Fruit fly (Drosophila melanogaster) whole organism, embryonic: ENCODE results near the gene mRpL14.

Experiments
- Ada2b ChIP-seq: fragments of 200-800 bp; sonication (Bioruptor generic); IDR thresholded peaks from 2 replicates; pipeline ENCODE4 v1.3.6; 2022; ENCODE audit warnings: missing biosample characterization, missing genetic modification characterization
- Atf6 ChIP-seq: fragments of 200-800 bp; sonication (Bioruptor generic); IDR thresholded peaks from 2 replicates; pipeline ENCODE4 v1.3.6; 2022; ENCODE audit warnings: missing biosample characterization, missing genetic modification characterization
- Blimp-1 ChIP-seq: fragments of 200-800 bp; sonication (Bioruptor generic); optimal IDR thresholded peaks from 3 replicates; lab custom pipeline; 2018; ENCODE audit warnings: missing biosample characterization, missing genetic modification characterization, mild to moderate bottlenecking, moderate library complexity, missing genetic modification reagents
- Bteb2 ChIP-seq: fragments of 200-800 bp; sonication (Bioruptor generic); optimal IDR thresholded peaks from 2 replicates; lab custom pipeline; 2016; ENCODE audit warnings: missing biosample characterization, missing genetic modification characterization
- CG10274 ChIP-seq: fragments of 200-800 bp; sonication (Bioruptor generic); optimal IDR thresholded peaks from 3 replicates; lab custom pipeline; 2017; ENCODE audit warnings: missing biosample characterization, mild to moderate bottlenecking, missing genetic modification characterization
- CG11247 ChIP-seq: fragments of 200-800 bp; sonication (Bioruptor generic); IDR thresholded peaks from 2 replicates; pipeline ENCODE4 v1.3.6; 2022; ENCODE audit warnings: missing biosample characterization, missing genetic modification characterization
- CG11560 ChIP-seq: fragments of 200-800 bp; sonication (Bioruptor generic); IDR thresholded peaks from 3 replicates; pipeline ENCODE4 v1.3.6; 2022; ENCODE audit warnings: missing biosample characterization, missing genetic modification characterization
- CG13624 ChIP-seq: fragments of 200-800 bp; sonication (Bioruptor generic); optimal IDR thresholded peaks from 2 replicates; lab custom pipeline; 2016; ENCODE audit warnings: missing biosample characterization, missing genetic modification characterization
- CG14965 ChIP-seq: fragments of 200-800 bp; sonication (Bioruptor generic); optimal IDR thresholded peaks from 2 replicates; lab custom pipeline; 2016; ENCODE audit warnings: missing biosample characterization, missing genetic modification characterization, borderline replicate concordance
- CG17385 ChIP-seq: fragments of 200-800 bp; sonication (Bioruptor generic); optimal IDR thresholded peaks from 3 replicates; lab custom pipeline; 2018; ENCODE audit warnings: missing biosample characterization, mild to moderate bottlenecking, missing genetic modification characterization
- CG31365 ChIP-seq: fragments of 200-800 bp; sonication (Bioruptor generic); optimal IDR thresholded peaks from 2 replicates; lab custom pipeline; 2018; ENCODE audit warnings: missing biosample characterization, mild to moderate bottlenecking, missing genetic modification characterization
- CG3163 ChIP-seq: fragments of 200-800 bp; sonication (Bioruptor generic); optimal IDR thresholded peaks from 3 replicates; lab custom pipeline; 2016; ENCODE audit warnings: missing biosample characterization, missing genetic modification characterization
- CG32767 ChIP-seq: fragments of 200-800 bp; sonication (Bioruptor generic); IDR thresholded peaks from 2 replicates; pipeline ENCODE4 v1.3.6; 2022; ENCODE audit warnings: missing biosample characterization, missing genetic modification characterization
- CG33557 ChIP-seq: fragments of 200-800 bp; sonication (Bioruptor generic); optimal IDR thresholded peaks from 2 replicates; lab custom pipeline; 2019; ENCODE audit warnings: missing biosample characterization, mild to moderate bottlenecking, missing genetic modification characterization, moderate library complexity
- CG3726 ChIP-seq: fragments of 200-800 bp; sonication (Bioruptor generic); IDR thresholded peaks from 3 replicates; pipeline ENCODE4, ENCODE4 v1.3.6; 2022; ENCODE audit warnings: missing biosample characterization, missing genetic modification characterization
- CG7963 ChIP-seq: fragments of 200-800 bp; sonication (Bioruptor generic); IDR thresholded peaks from 3 replicates; pipeline ENCODE4 v1.3.6; 2022; ENCODE audit warnings: missing biosample characterization, missing genetic modification characterization; ENCODE audit not compliant: partially characterized antibody
- CG7987 ChIP-seq: fragments of 200-800 bp; sonication (Bioruptor generic); optimal IDR thresholded peaks from 2 replicates; lab custom pipeline; 2018; ENCODE audit warnings: missing biosample characterization, mild to moderate bottlenecking, missing genetic modification characterization, moderate library complexity
- CG8089 ChIP-seq: fragments of 200-800 bp; sonication (Bioruptor generic); optimal IDR thresholded peaks from 3 replicates; lab custom pipeline; 2016; ENCODE audit warnings: missing biosample characterization, missing genetic modification characterization
- CG8281 ChIP-seq: fragments of 200-800 bp; sonication (Bioruptor generic); optimal IDR thresholded peaks from 2 replicates; lab custom pipeline; 2018; ENCODE audit warnings: missing biosample characterization, mild to moderate bottlenecking, missing genetic modification characterization, moderate library complexity
- CG9215 ChIP-seq: fragments of 200-800 bp; sonication (Bioruptor generic); IDR thresholded peaks from 2 replicates; pipeline ENCODE4 v1.3.6; 2022; ENCODE audit warnings: missing biosample characterization, missing genetic modification characterization
- D ChIP-seq, 2 experiments: fragments of 200-800 bp in 1 of 2; fragments of >200 bp in 1 of 2; sonication (Bioruptor generic) in 1 of 2; optimal IDR thresholded peaks; 2 replicates in 1 of 2; 3 replicates in 1 of 2; lab custom pipeline; 2017; ENCODE audit warnings: mild to moderate bottlenecking in 1 of 2, missing biosample characterization in 1 of 2, missing genetic modification characterization in 1 of 2, missing genetic modification reagents in 1 of 2
- E2f2 ChIP-seq: fragments of 200-800 bp; sonication (Bioruptor generic); IDR thresholded peaks from 2 replicates; pipeline ENCODE4 v1.3.6; 2022; ENCODE audit warnings: missing biosample characterization, missing genetic modification characterization
- Eip74EF ChIP-seq, 2 experiments: fragments of 200-800 bp in 1 of 2; fragments of >200 bp in 1 of 2; sonication (Bioruptor generic) in 1 of 2; optimal IDR thresholded peaks; 2 replicates each; lab custom pipeline; 2017 to 2019; ENCODE audit warnings: missing biosample characterization in 2 of 2, missing genetic modification characterization in 2 of 2, mild to moderate bottlenecking in 1 of 2, moderate library complexity in 1 of 2
- GATAe ChIP-seq: fragments of 200-800 bp; sonication (Bioruptor generic); conservative IDR thresholded peaks from 2 replicates; pipeline ENCODE4 v1.3.6; 2022; ENCODE audit warnings: missing biosample characterization, missing genetic modification characterization
- HLH3B ChIP-seq: fragments of 200-800 bp; sonication (Bioruptor generic); IDR thresholded peaks from 2 replicates; pipeline ENCODE4 v1.3.6; 2022; ENCODE audit warnings: missing biosample characterization, missing genetic modification characterization
- Hey ChIP-seq: fragments of 200-800 bp; sonication (Bioruptor generic); optimal IDR thresholded peaks from 3 replicates; lab custom pipeline; 2018; ENCODE audit warnings: missing biosample characterization, mild to moderate bottlenecking, missing genetic modification characterization
- Nf-YA ChIP-seq: fragments of 200-800 bp; sonication (Bioruptor generic); IDR thresholded peaks from 2 replicates; pipeline ENCODE4 v1.3.6; 2022; ENCODE audit warnings: missing biosample characterization, missing genetic modification characterization
- Nf-YC ChIP-seq: fragments of 200-800 bp; optimal IDR thresholded peaks from 3 replicates; lab custom pipeline; 2019; ENCODE audit warnings: missing biosample characterization, mild to moderate bottlenecking, missing genetic modification characterization, moderate library complexity
- Pdp1 ChIP-seq, 2 experiments: fragments of 200-800 bp; sonication (Bioruptor generic); optimal IDR thresholded peaks; 3 replicates each; lab custom pipeline; 2016; ENCODE audit warnings: missing biosample characterization in 2 of 2, missing genetic modification characterization in 2 of 2, mild to moderate bottlenecking in 1 of 2, moderate library complexity in 1 of 2
- Scr ChIP-seq: fragments of 200-800 bp; sonication (Bioruptor generic); IDR thresholded peaks from 2 replicates; pipeline ENCODE4 v1.3.6; 2022; ENCODE audit warnings: missing biosample characterization, missing genetic modification characterization; ENCODE audit not compliant: partially characterized antibody
- danr ChIP-seq: fragments of 200-800 bp; sonication (Bioruptor generic); IDR thresholded peaks from 2 replicates; pipeline ENCODE4 v1.3.6; 2022; ENCODE audit warnings: missing biosample characterization, missing genetic modification characterization
- fd102C ChIP-seq: fragments of 200-800 bp; sonication (Bioruptor generic); optimal IDR thresholded peaks from 2 replicates; lab custom pipeline; 2018; ENCODE audit warnings: missing biosample characterization, mild to moderate bottlenecking, missing genetic modification characterization, moderate library complexity
- gcm ChIP-seq: fragments of 200-800 bp; sonication (Bioruptor generic); optimal IDR thresholded peaks from 2 replicates; lab custom pipeline; 2019; ENCODE audit warnings: missing biosample characterization, mild to moderate bottlenecking, missing genetic modification characterization, moderate library complexity
- gem ChIP-seq: fragments of 200-800 bp; sonication (Bioruptor generic); optimal IDR thresholded peaks from 2 replicates; lab custom pipeline; 2019; ENCODE audit warnings: missing biosample characterization, mild to moderate bottlenecking, missing genetic modification characterization, moderate library complexity
- gt ChIP-seq: fragments of 200-800 bp; sonication (Bioruptor generic); IDR thresholded peaks from 2 replicates; pipeline ENCODE4 v1.3.6; 2022; ENCODE audit warnings: missing biosample characterization, missing genetic modification characterization
- jing ChIP-seq: fragments of 200-800 bp; sonication (Bioruptor generic); optimal IDR thresholded peaks from 2 replicates; lab custom pipeline; 2018; ENCODE audit warnings: missing biosample characterization, mild to moderate bottlenecking, missing genetic modification characterization
- kni ChIP-seq: fragments of 200-800 bp; sonication (Bioruptor generic); optimal IDR thresholded peaks from 3 replicates; lab custom pipeline; 2017; ENCODE audit warnings: mild to moderate bottlenecking, missing biosample characterization, missing genetic modification reagents, missing genetic modification characterization
- pb ChIP-seq: fragments of 200-800 bp; sonication (Bioruptor generic); optimal IDR thresholded peaks from 3 replicates; lab custom pipeline; 2016; ENCODE audit warnings: missing biosample characterization, missing genetic modification characterization
- sens-2 ChIP-seq: fragments of 200-800 bp; sonication (Bioruptor generic); IDR thresholded peaks from 2 replicates; pipeline ENCODE4 v1.3.6; 2022; ENCODE audit warnings: missing biosample characterization, missing genetic modification characterization
- shn ChIP-seq: fragments of 200-800 bp; sonication (Bioruptor generic); optimal IDR thresholded peaks from 3 replicates; lab custom pipeline; 2016; ENCODE audit warnings: missing biosample characterization, missing genetic modification characterization
- slp2 ChIP-seq: fragments of 200-800 bp; sonication (Bioruptor generic); optimal IDR thresholded peaks from 2 replicates; lab custom pipeline; 2016; ENCODE audit warnings: missing biosample characterization, missing genetic modification characterization
- so ChIP-seq: fragments of 200-800 bp; sonication (Bioruptor generic); IDR thresholded peaks from 3 replicates; pipeline ENCODE4 v1.3.6; 2022; ENCODE audit warnings: missing biosample characterization, missing genetic modification characterization
- stc ChIP-seq: fragments of 200-800 bp; sonication (Bioruptor generic); IDR thresholded peaks from 2 replicates; pipeline ENCODE4 v1.3.6; 2022; ENCODE audit warnings: missing biosample characterization, missing genetic modification characterization
- tx ChIP-seq: fragments of 200-800 bp; sonication (Bioruptor generic); optimal IDR thresholded peaks from 2 replicates; lab custom pipeline; 2016; ENCODE audit warnings: missing biosample characterization, missing genetic modification characterization
- unpg ChIP-seq: fragments of 200-800 bp; sonication (Bioruptor generic); optimal IDR thresholded peaks from 3 replicates; lab custom pipeline; 2018; ENCODE audit warnings: missing biosample characterization, mild to moderate bottlenecking, missing genetic modification characterization, moderate library complexity
- z ChIP-seq: fragments of 200-800 bp; sonication (Bioruptor generic); IDR thresholded peaks from 3 replicates; pipeline ENCODE4 v1.3.6; 2022; ENCODE audit warnings: missing biosample characterization, missing genetic modification characterization
- zen ChIP-seq: fragments of 200-800 bp; sonication (Bioruptor generic); optimal IDR thresholded peaks from 3 replicates; lab custom pipeline; 2018; ENCODE audit warnings: missing biosample characterization, mild to moderate bottlenecking, missing genetic modification characterization, moderate library complexity
- zfh1 ChIP-seq: fragments of 200-800 bp; sonication (Bioruptor generic); IDR thresholded peaks from 3 replicates; pipeline ENCODE4 v1.3.6; 2022; ENCODE audit warnings: missing biosample characterization, missing genetic modification characterization

mRpL14 gene

dm6 chrX:2300293-2301068, 44.0 kb downstream of the mRpL14 start (continued):
- TF ChIP-seq CG33557 (GFP tag; lab: Kevin White, UChicago) (peak; percentile 65), CG8281 (tag; lab: Kevin White, UChicago) (peak; percentile 86), Atf6 (GFP tag; lab: Robert Waterston, UW) (peak; percentile 95), gem (tag; lab: Kevin White, UChicago) (peak; percentile 97), z (GFP tag; lab: Robert Waterston, UW) (no peak), E2f2 (GFP tag; lab: Robert Waterston, UW) (peak; percentile 83), stc (GFP tag; lab: Robert Waterston, UW) (peak; percentile 97), Nf-YA (GFP tag; lab: Robert Waterston, UW) (peak; percentile 96), sens-2 (GFP tag; lab: Robert Waterston, UW) (peak; percentile 98), kni (peak; percentile 66), CG7963 (no peak), tx (GFP tag; lab: Kevin White, UChicago) (peak; percentile 88), Ada2b (GFP tag; lab: Robert Waterston, UW) (peak; percentile 95), gcm (GFP tag; lab: Kevin White, UChicago) (peak; percentile 94), CG10274 (GFP tag; lab: Kevin White, UChicago) (peak; percentile 83), so (GFP tag; lab: Robert Waterston, UW) (peak; percentile 97), CG14965 (GFP tag; lab: Kevin White, UChicago) (peak; percentile 58), unpg (GFP tag; lab: Kevin White, UChicago) (peak; percentile 97), slp2 (GFP tag; lab: Kevin White, UChicago) (peak; percentile 95), pb (GFP tag; lab: Kevin White, UChicago) (peak; percentile 94), CG11560 (tag; lab: Robert Waterston, UW) (peak; percentile 84), zfh1 (GFP tag; lab: Robert Waterston, UW) (peak; percentile 97), CG32767 (peak; percentile 98), Nf-YC (tag; lab: Kevin White, UChicago) (peak; percentile 63), HLH3B (GFP tag; lab: Robert Waterston, UW) (peak; percentile 97), CG17385 (GFP tag; lab: Kevin White, UChicago) (peak; percentile 93), jing (GFP tag; lab: Kevin White, UChicago) (peak; percentile 95), CG31365 (peak; percentile 83), CG3163 (GFP tag; lab: Kevin White, UChicago) (peak; percentile 64), CG11247 (GFP tag; lab: Robert Waterston, UW) (peak; percentile 97), CG9215 (GFP tag; lab: Robert Waterston, UW) (peak; percentile 88), Bteb2 (GFP tag; lab: Kevin White, UChicago) (peak; percentile 84), Scr (GFP tag; lab: Robert Waterston, UW) (no peak), CG3726 (GFP tag; lab: Robert Waterston, UW) (peak; percentile 97), Pdp1 (GFP tag; optimal IDR thresholded peaks at IDR 0.05; lab: Kevin White, UChicago) (peak; percentile 84 to 90), Blimp-1 (peak; percentile 90), Hey (tag; lab: Kevin White, UChicago) (peak; percentile 84), gt (peak; percentile 92), shn (GFP tag; lab: Kevin White, UChicago) (peak; percentile 93), CG8089 (GFP tag; lab: Kevin White, UChicago) (peak; percentile 93), CG13624 (GFP tag; lab: Kevin White, UChicago) (peak; percentile 86), fd102C (GFP tag; lab: Kevin White, UChicago) (peak; percentile 69), danr (GFP tag; lab: Robert Waterston, UW) (peak; percentile 96), D (optimal IDR thresholded peaks at IDR 0.05; lab: Kevin White, UChicago) (no peak), D (GFP tag; optimal IDR thresholded peaks at IDR 0.05; lab: Kevin White, UChicago) (peak; percentile 95), zen (peak; percentile 82), CG7987 (GFP tag; lab: Kevin White, UChicago) (peak; percentile 88), GATAe (GFP tag; lab: Robert Waterston, UW) (peak; percentile 78), Eip74EF (GFP tag; optimal IDR thresholded peaks at IDR 0.05; lab: Kevin White, UChicago) (peak in 1 of 2 experiments; percentile 93)
